Fruit fly (Drosophila melanogaster) whole organism, embryonic: ENCODE results near the gene CG3726.

Experiments
- B-H2 ChIP-seq: fragments of 200-800 bp; sonication (Bioruptor generic); optimal IDR thresholded peaks from 2 replicates; lab custom pipeline; 2018; ENCODE audit warnings: missing biosample characterization, mild to moderate bottlenecking, missing genetic modification characterization
- CG1024 ChIP-seq: fragments of 200-800 bp; sonication (Bioruptor generic); IDR thresholded peaks from 2 replicates; pipeline ENCODE4 v1.3.6; 2022; ENCODE audit warnings: missing biosample characterization, missing genetic modification characterization
- CG12391 ChIP-seq: fragments of 200-800 bp; sonication (Bioruptor generic); optimal IDR thresholded peaks from 3 replicates; lab custom pipeline; 2018; ENCODE audit warnings: missing biosample characterization, mild to moderate bottlenecking, missing genetic modification characterization, moderate library complexity
- CG13123 ChIP-seq: fragments of 200-800 bp; sonication (Bioruptor generic); optimal IDR thresholded peaks from 2 replicates; lab custom pipeline; 2016; ENCODE audit warnings: missing biosample characterization, missing genetic modification characterization
- CG13296 ChIP-seq: fragments of 200-800 bp; sonication (Bioruptor generic); optimal IDR thresholded peaks from 3 replicates; lab custom pipeline; 2018; ENCODE audit warnings: missing biosample characterization, mild to moderate bottlenecking, missing genetic modification characterization
- CG13624 ChIP-seq: fragments of 200-800 bp; sonication (Bioruptor generic); optimal IDR thresholded peaks from 2 replicates; lab custom pipeline; 2016; ENCODE audit warnings: missing biosample characterization, missing genetic modification characterization
- CG17829 ChIP-seq: fragments of 200-800 bp; optimal IDR thresholded peaks from 2 replicates; lab custom pipeline; 2019; ENCODE audit warnings: missing biosample characterization, mild to moderate bottlenecking, missing genetic modification characterization, moderate library complexity
- CG18011 ChIP-seq: fragments of 200-800 bp; sonication (Bioruptor generic); optimal IDR thresholded peaks from 2 replicates; lab custom pipeline; 2017; ENCODE audit warnings: missing biosample characterization, missing genetic modification characterization, mild to moderate bottlenecking, moderate library complexity, missing genotype
- CG18619 ChIP-seq: fragments of 200-800 bp; sonication (Bioruptor generic); optimal IDR thresholded peaks from 3 replicates; lab custom pipeline; 2017; ENCODE audit warnings: missing biosample characterization, mild to moderate bottlenecking, missing genetic modification characterization
- CG2712 ChIP-seq: fragments of 200-800 bp; optimal IDR thresholded peaks from 3 replicates; lab custom pipeline; 2019; ENCODE audit warnings: missing biosample characterization, mild to moderate bottlenecking, missing genetic modification characterization, moderate library complexity
- CG2889 ChIP-seq: fragments of 200-800 bp; sonication (Bioruptor generic); IDR thresholded peaks from 3 replicates; pipeline ENCODE4 v1.3.6; 2022; ENCODE audit warnings: missing biosample characterization, missing genetic modification characterization
- CG34224 ChIP-seq: fragments of 200-800 bp; sonication (Bioruptor generic); IDR thresholded peaks from 3 replicates; pipeline ENCODE4 v1.3.6; 2022; ENCODE audit warnings: missing biosample characterization, missing genetic modification characterization; ENCODE audit not compliant: partially characterized antibody
- CG6254 ChIP-seq: fragments of 200-800 bp; sonication (Bioruptor generic); optimal IDR thresholded peaks from 3 replicates; lab custom pipeline; 2017; ENCODE audit warnings: mild to moderate bottlenecking, missing biosample characterization, missing genetic modification reagents, missing genetic modification characterization
- CG6689 ChIP-seq: fragments of 200-800 bp; sonication (Bioruptor generic); IDR thresholded peaks from 2 replicates; pipeline ENCODE4 v1.3.6; 2022; ENCODE audit warnings: missing biosample characterization, missing genetic modification characterization
- CG7786 ChIP-seq: fragments of 200-800 bp; sonication (Bioruptor generic); optimal IDR thresholded peaks from 2 replicates; lab custom pipeline; 2016; ENCODE audit warnings: missing biosample characterization, missing genetic modification characterization
- CG8089 ChIP-seq: fragments of 200-800 bp; sonication (Bioruptor generic); optimal IDR thresholded peaks from 3 replicates; lab custom pipeline; 2016; ENCODE audit warnings: missing biosample characterization, missing genetic modification characterization
- CG8281 ChIP-seq: fragments of 200-800 bp; sonication (Bioruptor generic); optimal IDR thresholded peaks from 2 replicates; lab custom pipeline; 2018; ENCODE audit warnings: missing biosample characterization, mild to moderate bottlenecking, missing genetic modification characterization, moderate library complexity
- CG9609 ChIP-seq: fragments of 200-800 bp; sonication (Bioruptor generic); optimal IDR thresholded peaks from 3 replicates; lab custom pipeline; 2016; ENCODE audit warnings: missing biosample characterization, missing genetic modification characterization
- Dek ChIP-seq: fragments of 200-800 bp; sonication (Bioruptor generic); optimal IDR thresholded peaks from 3 replicates; lab custom pipeline; 2019; ENCODE audit warnings: missing biosample characterization, mild to moderate bottlenecking, missing genetic modification characterization, moderate library complexity
- Doc3 ChIP-seq: fragments of 200-800 bp; sonication (Bioruptor generic); IDR thresholded peaks from 3 replicates; pipeline ENCODE4 v1.3.6; 2022; ENCODE audit warnings: missing biosample characterization, missing genetic modification characterization; ENCODE audit not compliant: partially characterized antibody
- Dp ChIP-seq: fragments of 200-800 bp; sonication (Bioruptor generic); optimal IDR thresholded peaks from 2 replicates; lab custom pipeline; 2018; ENCODE audit warnings: missing biosample characterization, mild to moderate bottlenecking, missing genetic modification characterization, moderate library complexity
- Ets97D ChIP-seq: fragments of 200-800 bp; sonication (Bioruptor generic); optimal IDR thresholded peaks from 3 replicates; lab custom pipeline; 2016; ENCODE audit warnings: missing biosample characterization, missing genetic modification characterization
- Fer2 ChIP-seq: fragments of 200-800 bp; sonication (Bioruptor generic); optimal IDR thresholded peaks from 2 replicates; lab custom pipeline; 2018; ENCODE audit warnings: missing biosample characterization, mild to moderate bottlenecking, missing genetic modification characterization, moderate library complexity
- Jarid2 ChIP-seq: fragments of 200-800 bp; sonication (Bioruptor generic); optimal IDR thresholded peaks from 3 replicates; lab custom pipeline; 2017; ENCODE audit warnings: mild to moderate bottlenecking, missing biosample characterization, missing genetic modification reagents, missing genetic modification characterization
- MBD-R2 ChIP-seq: fragments of 200-800 bp; sonication (Bioruptor generic); IDR thresholded peaks from 2 replicates; pipeline ENCODE4 v1.3.6; 2022; ENCODE audit warnings: missing biosample characterization, missing genetic modification characterization
- Oaz ChIP-seq: fragments of 200-800 bp; sonication (Bioruptor generic); IDR thresholded peaks from 2 replicates; pipeline ENCODE4 v1.3.6; 2022; ENCODE audit warnings: missing biosample characterization, missing genetic modification characterization
- Pdp1 ChIP-seq, 2 experiments: fragments of 200-800 bp; sonication (Bioruptor generic); optimal IDR thresholded peaks; 3 replicates each; lab custom pipeline; 2016; ENCODE audit warnings: missing biosample characterization in 2 of 2, missing genetic modification characterization in 2 of 2, mild to moderate bottlenecking in 1 of 2, moderate library complexity in 1 of 2
- Ptx1 ChIP-seq: fragments of 200-800 bp; sonication (Bioruptor generic); IDR thresholded peaks from 2 replicates; pipeline ENCODE4 v1.3.6; 2022; ENCODE audit warnings: missing biosample characterization, missing genetic modification characterization
- Sry-δ ChIP-seq: fragments of 200-800 bp; sonication (Bioruptor generic); optimal IDR thresholded peaks from 2 replicates; lab custom pipeline; 2016; ENCODE audit warnings: missing biosample characterization, missing genetic modification characterization
- YL-1 ChIP-seq: fragments of 200-800 bp; sonication (Bioruptor generic); optimal IDR thresholded peaks from 3 replicates; lab custom pipeline; 2017; ENCODE audit warnings: missing biosample characterization, mild to moderate bottlenecking, missing genetic modification characterization
- aop ChIP-seq: fragments of 200-800 bp; sonication (Bioruptor generic); IDR thresholded peaks from 2 replicates; pipeline ENCODE4 v1.3.6; 2022; ENCODE audit warnings: missing biosample characterization, missing genetic modification characterization
- az2 ChIP-seq: fragments of 200-800 bp; sonication (Bioruptor generic); optimal IDR thresholded peaks from 3 replicates; lab custom pipeline; 2016; ENCODE audit warnings: missing biosample characterization, missing genetic modification characterization
- dimm ChIP-seq: fragments of 200-800 bp; sonication (Bioruptor generic); IDR thresholded peaks from 2 replicates; pipeline ENCODE4 v1.3.6; 2022; ENCODE audit warnings: missing biosample characterization, missing genetic modification characterization
- dysf ChIP-seq: fragments of 200-800 bp; sonication (Bioruptor generic); IDR thresholded peaks from 3 replicates; pipeline ENCODE4 v1.3.6; 2022; ENCODE audit warnings: missing biosample characterization, missing genetic modification characterization
- ind ChIP-seq: fragments of 200-800 bp; sonication (Bioruptor generic); optimal IDR thresholded peaks from 3 replicates; lab custom pipeline; 2016; ENCODE audit warnings: missing biosample characterization, missing genetic modification characterization
- insv ChIP-seq, 2 experiments: fragments of 200-800 bp; sonication (Bioruptor generic); optimal IDR thresholded peaks; 3 replicates each; lab custom pipeline; 2016 to 2018; ENCODE audit warnings: missing biosample characterization in 2 of 2, missing genetic modification characterization in 2 of 2
- inv ChIP-seq: fragments of 200-800 bp; sonication (Bioruptor generic); IDR thresholded peaks from 2 replicates; pipeline ENCODE4 v1.3.6; 2022; ENCODE audit warnings: missing biosample characterization, missing genetic modification characterization; ENCODE audit not compliant: partially characterized antibody
- jing ChIP-seq: fragments of 200-800 bp; sonication (Bioruptor generic); optimal IDR thresholded peaks from 2 replicates; lab custom pipeline; 2018; ENCODE audit warnings: missing biosample characterization, mild to moderate bottlenecking, missing genetic modification characterization
- knrl ChIP-seq: fragments of 200-800 bp; sonication (Bioruptor generic); IDR thresholded peaks from 3 replicates; pipeline ENCODE4 v1.3.6; 2022; ENCODE audit warnings: missing biosample characterization, missing genetic modification characterization; ENCODE audit not compliant: partially characterized antibody
- mirr ChIP-seq: fragments of 200-800 bp; sonication (Bioruptor generic); optimal IDR thresholded peaks from 3 replicates; lab custom pipeline; 2018; ENCODE audit warnings: missing biosample characterization, mild to moderate bottlenecking, missing genetic modification characterization
- pfk ChIP-seq: fragments of 200-800 bp; sonication (Bioruptor generic); optimal IDR thresholded peaks from 2 replicates; lab custom pipeline; 2018; ENCODE audit warnings: missing biosample characterization, mild to moderate bottlenecking, missing genetic modification characterization, moderate library complexity
- pho ChIP-seq: fragments of 200-800 bp; sonication (Bioruptor generic); optimal IDR thresholded peaks from 2 replicates; lab custom pipeline; 2016; ENCODE audit warnings: missing biosample characterization, missing genetic modification characterization
- prd ChIP-seq, 3 experiments: fragments of >200 bp in 2 of 3; fragments of 200-800 bp in 1 of 3; sonication (Bioruptor generic) in 1 of 3; optimal IDR thresholded peaks in 2 of 3; IDR thresholded peaks in 1 of 3; 2 replicates in 2 of 3; 3 replicates in 1 of 3; pipeline versions ENCODE4 v1.3.6 to Lab custom; 2017 to 2022; ENCODE audit warnings: missing biosample characterization in 1 of 3, missing genetic modification characterization in 1 of 3
- sisA ChIP-seq: fragments of 200-800 bp; sonication (Bioruptor generic); IDR thresholded peaks from 2 replicates; pipeline ENCODE4 v1.3.6; 2022; ENCODE audit warnings: missing biosample characterization, missing genetic modification characterization
- sob ChIP-seq: fragments of 200-800 bp; sonication (Bioruptor generic); IDR thresholded peaks from 2 replicates; pipeline ENCODE4 v1.3.6; 2022; ENCODE audit warnings: missing biosample characterization, missing genetic modification characterization
- sug ChIP-seq: fragments of 200-800 bp; optimal IDR thresholded peaks from 2 replicates; lab custom pipeline; 2019; ENCODE audit warnings: missing biosample characterization, mild to moderate bottlenecking, missing genetic modification characterization, moderate library complexity
- ttk ChIP-seq: fragments of 200-800 bp; sonication (Bioruptor generic); IDR thresholded peaks from 2 replicates; pipeline ENCODE4 v2.1.2; 2022; ENCODE audit warnings: missing biosample characterization, missing genetic modification characterization
- tup ChIP-seq: fragments of 200-800 bp; sonication (Bioruptor generic); optimal IDR thresholded peaks from 2 replicates; lab custom pipeline; 2016; ENCODE audit warnings: missing biosample characterization, mild to moderate bottlenecking, missing genetic modification characterization, moderate library complexity
- vvl ChIP-seq: fragments of 200-800 bp; sonication (Bioruptor generic); IDR thresholded peaks from 2 replicates; pipeline ENCODE4 v1.3.6; 2022; ENCODE audit warnings: missing biosample characterization, missing genetic modification characterization
- zfh2 ChIP-seq: fragments of 200-800 bp; sonication (Bioruptor generic); optimal IDR thresholded peaks from 2 replicates; lab custom pipeline; 2016; ENCODE audit warnings: missing biosample characterization, missing genetic modification characterization

The CG3726 gene

dm6 chrX:5907916-5908315 lies 9.0 kb upstream of the CG3726 start, which contains the start of gene CG12236:
TSS of gene CG12236 (plus strand) at chrX:5908135.
- TF ChIP-seq knrl: peak; percentile 40; the same call in 1 of the 3 replicates
- TF ChIP-seq Jarid2: no peak
- no peak for TF ChIP-seq prd (optimal IDR thresholded peaks at IDR 0.05; lab: Kevin White, UChicago)
- TF ChIP-seq prd (GFP tag; IDR thresholded peaks at IDR 0.05; lab: Robert Waterston, UW): peak; percentile 23; the same call in 1 of the 3 replicates
- no peak for TF ChIP-seq dimm
- 0 out of 2 replicates have a peak, but pooled peaks have one; percentile 7 for TF ChIP-seq aop (GFP tag; lab: Robert Waterston, UW)
- 0 out of 2 replicates have a peak, but pooled peaks have one; percentile 37 for TF ChIP-seq CG1024 (GFP tag; lab: Robert Waterston, UW)
- peak; percentile 67 for TF ChIP-seq sug (tag; lab: Kevin White, UChicago)
- peak; percentile 46 for TF ChIP-seq CG12391 (tag; lab: Kevin White, UChicago)
- no peak for TF ChIP-seq CG13296
- TF ChIP-seq sob (GFP tag; lab: Robert Waterston, UW): peak; percentile 66
- no peak for TF ChIP-seq sisA (GFP tag; lab: Robert Waterston, UW)
- peak; percentile 31 for TF ChIP-seq ind (GFP tag; lab: Kevin White, UChicago)
- TF ChIP-seq Pdp1 (GFP tag; optimal IDR thresholded peaks at IDR 0.05; lab: Kevin White, UChicago): peak; percentile 2 to 43
- TF ChIP-seq CG8281 (tag; lab: Kevin White, UChicago): no peak
- TF ChIP-seq inv (GFP tag; lab: Robert Waterston, UW): no peak
- peak; percentile 97 for TF ChIP-seq Ets97D (GFP tag; lab: Kevin White, UChicago)
- TF ChIP-seq Doc3 (GFP tag; lab: Robert Waterston, UW): no peak
- no peak for TF ChIP-seq CG18011 (GFP tag; lab: Kevin White, UChicago)
- peak; percentile 88 for TF ChIP-seq MBD-R2 (GFP tag; lab: Robert Waterston, UW)
- TF ChIP-seq CG6689 (GFP tag; lab: Robert Waterston, UW): peak; percentile 30; the same call in 1 of the 2 replicates
- TF ChIP-seq jing (GFP tag; lab: Kevin White, UChicago): no peak
- TF ChIP-seq ttk (GFP tag; lab: Robert Waterston, UW): no peak; the same call in 1 of the 2 replicates
- TF ChIP-seq Ptx1 (GFP tag; lab: Robert Waterston, UW): peak; percentile 54
- no peak for TF ChIP-seq tup
- peak; percentile 64 for TF ChIP-seq pfk (GFP tag; lab: Kevin White, UChicago)
- TF ChIP-seq Dek (tag; lab: Kevin White, UChicago): peak; percentile 38
- TF ChIP-seq Dp (GFP tag; lab: Kevin White, UChicago): peak; percentile 97
- TF ChIP-seq CG2889: no peak
- peak; percentile 36 for TF ChIP-seq CG18619 (GFP tag; lab: Kevin White, UChicago)
- TF ChIP-seq CG6254: no peak
- peak; percentile 39 for TF ChIP-seq mirr (GFP tag; lab: Kevin White, UChicago)
- TF ChIP-seq CG7786 (GFP tag; lab: Kevin White, UChicago): peak; percentile 2
- TF ChIP-seq CG9609 (GFP tag; lab: Kevin White, UChicago): peak; percentile 11
- peak; percentile 94 for TF ChIP-seq YL-1 (GFP tag; lab: Kevin White, UChicago)
- TF ChIP-seq CG13624 (GFP tag; lab: Kevin White, UChicago): peak; percentile 51
- peak; percentile 61 for TF ChIP-seq CG2712
- TF ChIP-seq dysf (GFP tag; lab: Robert Waterston, UW): 0 out of 3 replicates have a peak, but pooled peaks have one; percentile 24
- TF ChIP-seq CG17829 (tag; lab: Kevin White, UChicago): peak; percentile 50
- peak; percentile 45 for TF ChIP-seq pho (GFP tag; lab: Kevin White, UChicago)
- TF ChIP-seq Oaz (GFP tag; lab: Robert Waterston, UW): no peak
- peak; percentile 69 for TF ChIP-seq Sry-δ (GFP tag; lab: Kevin White, UChicago)
- peak; percentile 41 for TF ChIP-seq zfh2 (GFP tag; lab: Kevin White, UChicago)
- peak; percentile 24 for TF ChIP-seq CG8089
- no peak for TF ChIP-seq CG13123
- TF ChIP-seq B-H2 (GFP tag; lab: Kevin White, UChicago): peak; percentile 74
- TF ChIP-seq Fer2 (tag; lab: Kevin White, UChicago): peak; percentile 13
- peak; percentile 61 for TF ChIP-seq vvl (GFP tag; lab: Robert Waterston, UW)
- TF ChIP-seq az2: no peak
- peak in 1 of 2 experiments; percentile 68 for TF ChIP-seq insv (GFP tag; optimal IDR thresholded peaks at IDR 0.05; lab: Kevin White, UChicago)
- TF ChIP-seq CG34224 (GFP tag; lab: Robert Waterston, UW): no peak
